Worm (Caenorhabditis elegans) whole organism, L3 larva: ENCODE measurements around the gene vha-17.
A peak's percentile ranks its signal among the peaks of the same experiment; 100 is the strongest.

Source experiments
- ZK546.5 ChIP-seq: sonication (generic microtip); optimal IDR thresholded peaks from 2 replicates; lab custom pipeline; 2017; ENCODE audit warnings: missing biosample characterization, missing genetic modification characterization
- aly-2 ChIP-seq: fragments of 150-350 bp; optimal IDR thresholded peaks from 2 replicates; lab custom pipeline; 2014; ENCODE audit warnings: missing biosample characterization, missing genetic modification characterization
- ceh-28 ChIP-seq: fragments of 150-350 bp; optimal IDR thresholded peaks from 2 replicates; lab custom pipeline; 2014; ENCODE audit warnings: missing biosample characterization, missing genetic modification reagents, missing genetic modification characterization
- ceh-9 ChIP-seq: sonication (generic microtip); optimal IDR thresholded peaks from 2 replicates; lab custom pipeline; 2018; ENCODE audit warnings: missing biosample characterization, missing genetic modification characterization
- egl-27 ChIP-seq: sonication (generic microtip); optimal IDR thresholded peaks from 4 replicates; lab custom pipeline; 2017; ENCODE audit warnings: missing biosample characterization, missing genetic modification reagents, missing genetic modification characterization
- egl-5 ChIP-seq: fragments of 150-350 bp; optimal IDR thresholded peaks from 2 replicates; lab custom pipeline; 2017; ENCODE audit warnings: missing biosample characterization, missing genetic modification reagents, missing genetic modification characterization, inconsistent platforms
- elt-1 ChIP-seq: fragments of 150-350 bp; optimal IDR thresholded peaks from 2 replicates; lab custom pipeline; 2014; ENCODE audit warnings: missing biosample characterization, missing genetic modification characterization
- elt-2 ChIP-seq: sonication (generic microtip); optimal IDR thresholded peaks from 2 replicates; lab custom pipeline; 2016; ENCODE audit warnings: missing genetic modification reagents, mild to moderate bottlenecking, missing genetic modification characterization, missing compliant biosample characterization
- eor-1 ChIP-seq, 2 experiments: fragments of 150-350 bp; optimal IDR thresholded peaks; 2 replicates each; lab custom pipeline; 2014 to 2018; ENCODE audit warnings: missing biosample characterization in 2 of 2, missing genetic modification characterization in 2 of 2
- fkh-10 ChIP-seq: sonication (generic microtip); optimal IDR thresholded peaks from 2 replicates; lab custom pipeline; 2017; ENCODE audit warnings: missing biosample characterization, missing genetic modification reagents, missing genetic modification characterization
- fkh-2 ChIP-seq: fragments of 150-350 bp; optimal IDR thresholded peaks from 2 replicates; lab custom pipeline; 2014; ENCODE audit warnings: missing biosample characterization, missing genetic modification reagents, missing genetic modification characterization
- fos-1 ChIP-seq: fragments of 150-350 bp; optimal IDR thresholded peaks from 2 replicates; lab custom pipeline; 2014; ENCODE audit warnings: missing biosample characterization, missing genetic modification characterization
- hmg-11 ChIP-seq: sonication (generic microtip); optimal IDR thresholded peaks from 2 replicates; lab custom pipeline; 2016; ENCODE audit warnings: missing genetic modification characterization, missing compliant biosample characterization
- jun-1 ChIP-seq: fragments of 150-350 bp; optimal IDR thresholded peaks from 2 replicates; lab custom pipeline; 2014; ENCODE audit warnings: missing biosample characterization, missing genetic modification reagents, missing genetic modification characterization
- lin-15B ChIP-seq: fragments of 150-350 bp; optimal IDR thresholded peaks from 2 replicates; lab custom pipeline; 2014; ENCODE audit warnings: missing biosample characterization, missing genetic modification characterization
- lin-39 ChIP-seq: fragments of 150-350 bp; optimal IDR thresholded peaks from 2 replicates; lab custom pipeline; 2018; ENCODE audit warnings: missing biosample characterization, missing genetic modification reagents, missing genetic modification characterization
- mdl-1 ChIP-seq: fragments of 150-350 bp; optimal IDR thresholded peaks from 2 replicates; lab custom pipeline; 2014; ENCODE audit warnings: missing biosample characterization, missing genetic modification characterization
- mml-1 ChIP-seq: fragments of 150-350 bp; sonication (generic microtip); optimal IDR thresholded peaks from 3 replicates; lab custom pipeline; 2014; ENCODE audit warnings: missing biosample characterization, missing genetic modification characterization
- nhr-11 ChIP-seq: fragments of 150-350 bp; optimal IDR thresholded peaks from 2 replicates; lab custom pipeline; 2014; ENCODE audit warnings: missing biosample characterization, missing genetic modification characterization
- nhr-12 ChIP-seq: fragments of 150-350 bp; optimal IDR thresholded peaks from 2 replicates; lab custom pipeline; 2014; ENCODE audit warnings: missing biosample characterization, missing genetic modification characterization
- nhr-23 ChIP-seq: fragments of 150-350 bp; optimal IDR thresholded peaks from 2 replicates; lab custom pipeline; 2014; ENCODE audit warnings: missing biosample characterization, missing genetic modification reagents, missing genetic modification characterization
- nhr-28 ChIP-seq: fragments of 150-350 bp; optimal IDR thresholded peaks from 2 replicates; lab custom pipeline; 2014; ENCODE audit warnings: missing biosample characterization, missing genetic modification characterization
- nhr-43 ChIP-seq: sonication (generic microtip); optimal IDR thresholded peaks from 2 replicates; lab custom pipeline; 2016; ENCODE audit warnings: mild to moderate bottlenecking, missing genetic modification characterization, missing compliant biosample characterization; ENCODE audit not compliant: poor library complexity, severe bottlenecking
- nhr-67 ChIP-seq: fragments of 150-350 bp; optimal IDR thresholded peaks from 2 replicates; lab custom pipeline; 2014; ENCODE audit warnings: missing biosample characterization, missing genetic modification characterization
- nhr-77 ChIP-seq: fragments of 150-350 bp; optimal IDR thresholded peaks from 2 replicates; lab custom pipeline; 2014; ENCODE audit warnings: missing biosample characterization, missing genetic modification characterization
- pha-4 ChIP-seq: fragments of 150-350 bp; optimal IDR thresholded peaks from 2 replicates; lab custom pipeline; 2014; ENCODE audit warnings: missing biosample characterization, missing genetic modification reagents, missing genetic modification characterization
- pqm-1 ChIP-seq: fragments of 150-350 bp; optimal IDR thresholded peaks from 2 replicates; lab custom pipeline; 2017; ENCODE audit warnings: missing biosample characterization, missing genetic modification characterization, inconsistent platforms
- sea-2 ChIP-seq: fragments of 150-350 bp; sonication (generic microtip); optimal IDR thresholded peaks from 4 replicates; lab custom pipeline; 2014; ENCODE audit warnings: missing biosample characterization, missing genetic modification reagents, missing genetic modification characterization
- snpc-4 ChIP-seq: fragments of 150-350 bp; optimal IDR thresholded peaks from 2 replicates; lab custom pipeline; 2014; ENCODE audit warnings: missing biosample characterization, missing genetic modification characterization
- tbx-2 ChIP-seq: sonication (generic microtip); optimal IDR thresholded peaks from 2 replicates; lab custom pipeline; 2016; ENCODE audit warnings: mild to moderate bottlenecking, missing genetic modification characterization, missing compliant biosample characterization
- unc-39 ChIP-seq: sonication (generic microtip); optimal IDR thresholded peaks from 4 replicates; lab custom pipeline; 2017; ENCODE audit warnings: missing biosample characterization, missing genetic modification characterization
- unc-62 ChIP-seq: fragments of 150-350 bp; sonication (generic microtip); optimal IDR thresholded peaks from 4 replicates; lab custom pipeline; 2014; ENCODE audit warnings: missing biosample characterization, missing genetic modification reagents, missing genetic modification characterization
- zag-1 ChIP-seq: fragments of 150-350 bp; optimal IDR thresholded peaks from 2 replicates; lab custom pipeline; 2014; ENCODE audit warnings: missing biosample characterization, missing genetic modification characterization
- ztf-11 ChIP-seq: fragments of 150-350 bp; optimal IDR thresholded peaks from 2 replicates; lab custom pipeline; 2014; ENCODE audit warnings: missing biosample characterization, missing genetic modification characterization
- ztf-4 ChIP-seq: fragments of 150-350 bp; optimal IDR thresholded peaks from 2 replicates; lab custom pipeline; 2014; ENCODE audit warnings: missing biosample characterization, missing genetic modification characterization

Gene vha-17

ce11 chrIV:9343102-9343599 is 21.6 kb downstream of the vha-17 start, which contains the start of gene pigc-1:
Gene pigc-1 (minus strand): TSS chrIV:9343152.
- peak; percentile 80 for TF ChIP-seq pha-4 (tag; lab: Kevin White, UChicago)
- TF ChIP-seq aly-2 (tag; lab: Kevin White, UChicago) = no peak

DNA sequence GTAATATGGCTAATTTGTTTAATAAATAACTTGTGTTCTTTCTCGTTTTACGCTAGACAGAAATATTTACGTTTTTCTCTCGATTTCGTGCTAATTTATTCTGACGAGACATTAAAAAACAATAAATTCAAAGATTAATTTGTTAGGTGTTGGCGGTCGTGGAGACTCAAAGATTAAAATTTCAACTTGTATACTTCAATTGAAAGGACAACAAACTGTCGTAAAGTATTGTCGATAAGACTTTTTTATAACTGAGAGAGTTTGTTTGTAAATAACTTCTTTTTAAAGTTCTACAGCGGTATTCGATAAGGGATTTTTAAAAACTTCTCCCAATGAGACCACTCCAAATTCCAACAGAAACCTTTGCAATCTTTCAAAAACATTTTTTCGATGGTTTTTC is 32.1 kb downstream of the vha-17 start:
- TF ChIP-seq pqm-1 (tag; lab: Kevin White, UChicago) (no peak), nhr-23 (tag; lab: Kevin White, UChicago) (no peak), hmg-11 (no peak), ZK546.5 (tag; lab: Kevin White, UChicago) (no peak), fkh-2 (no peak), zag-1 (no peak), ceh-28 (tag; lab: Kevin White, UChicago) (no peak), nhr-28 (tag; lab: Kevin White, UChicago) (no peak), mml-1 (no peak), elt-1 (no peak), eor-1 (tag; optimal IDR thresholded peaks at IDR 0.05; lab: Kevin White, UChicago) (no peak), nhr-77 (tag; lab: Kevin White, UChicago) (no peak), ztf-11 (tag; lab: Kevin White, UChicago) (no peak), nhr-67 (no peak), mdl-1 (no peak)

DNA sequence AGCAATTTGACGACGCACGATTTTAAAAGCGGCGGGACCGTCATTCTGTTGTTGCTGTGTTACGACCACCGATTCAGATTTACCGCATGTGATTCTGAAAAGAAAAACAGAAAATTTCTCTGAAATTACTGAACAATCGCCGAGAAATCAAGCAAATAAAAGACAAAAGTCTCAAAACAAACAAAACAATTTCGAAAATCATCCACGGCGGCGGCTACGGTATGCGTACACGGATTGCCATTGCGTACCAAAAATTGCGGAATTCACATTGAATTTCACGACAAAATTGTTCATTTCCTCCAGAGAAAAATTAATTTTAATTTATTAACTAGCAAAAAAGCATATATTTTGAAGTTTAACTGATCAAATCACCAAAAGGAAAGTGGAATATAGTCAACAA is 44.8 kb downstream of the vha-17 start, which contains the start of gene pezo-1:
TSS of gene pezo-1 (minus strand) at position 101 of the 400 bp plus-strand sequence.
- TF ChIP-seq pqm-1 (tag; lab: Kevin White, UChicago) (no peak), nhr-43 (tag; lab: Kevin White, UChicago) (no peak), sea-2 (GFP tag; lab: Kevin White, UChicago) (no peak), jun-1 (tag; lab: Kevin White, UChicago) (no peak), ztf-4 (no peak), egl-27 (no peak), mdl-1 (no peak), nhr-77 (tag; lab: Kevin White, UChicago) (no peak), ceh-9 (tag; lab: Kevin White, UChicago) (no peak), elt-2 (tag; lab: Kevin White, UChicago) (no peak), ZK546.5 (tag; lab: Kevin White, UChicago) (no peak), egl-5 (tag; lab: Kevin White, UChicago) (no peak), ceh-28 (tag; lab: Kevin White, UChicago) (no peak), nhr-67 (no peak), snpc-4 (tag; lab: Kevin White, UChicago) (no peak)

DNA sequence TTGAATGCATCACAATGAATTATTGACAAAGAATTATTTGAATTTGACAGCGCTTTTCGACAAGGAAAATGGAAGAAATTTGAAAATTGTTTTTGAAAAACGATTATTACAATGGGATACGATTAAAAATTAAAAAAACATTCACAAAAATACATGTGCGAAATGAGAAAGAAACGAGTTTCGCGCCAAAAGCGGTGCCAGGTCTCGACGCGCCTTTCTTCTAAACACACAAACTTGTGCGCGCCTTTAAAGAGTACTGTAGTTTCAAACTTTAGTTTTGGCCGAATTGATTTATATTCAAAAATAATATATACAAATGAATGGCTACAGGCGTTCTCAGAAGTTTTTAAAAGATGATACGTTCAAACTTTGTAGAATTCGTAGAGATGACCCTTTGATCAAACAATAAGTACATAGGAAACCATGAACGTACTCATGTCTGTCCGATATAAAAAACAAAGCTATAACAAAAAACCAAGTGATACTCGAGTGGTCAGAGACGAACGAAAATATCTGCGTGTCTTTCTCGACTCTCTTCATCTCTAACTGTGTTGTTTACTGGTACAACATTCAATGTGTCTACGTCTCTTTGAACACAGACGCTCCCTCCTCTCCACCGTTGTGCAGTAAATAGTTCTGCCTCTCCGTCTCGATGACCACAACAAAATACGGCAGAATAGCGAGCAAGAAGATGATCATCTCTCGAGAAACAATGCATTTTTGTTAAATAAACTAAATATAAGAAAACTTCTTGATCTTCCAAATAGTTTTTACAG is 46.4 kb downstream of the vha-17 start:
- peak; percentile 21 for TF ChIP-seq snpc-4 (tag; lab: Kevin White, UChicago)
- peak; percentile 31 for TF ChIP-seq pqm-1 (tag; lab: Kevin White, UChicago)
- TF ChIP-seq jun-1 (tag; lab: Kevin White, UChicago) = no peak
- peak; percentile 90 for TF ChIP-seq pha-4 (tag; lab: Kevin White, UChicago)
- TF ChIP-seq elt-2 (tag; lab: Kevin White, UChicago) = no peak
- TF ChIP-seq unc-39 = no peak

DNA sequence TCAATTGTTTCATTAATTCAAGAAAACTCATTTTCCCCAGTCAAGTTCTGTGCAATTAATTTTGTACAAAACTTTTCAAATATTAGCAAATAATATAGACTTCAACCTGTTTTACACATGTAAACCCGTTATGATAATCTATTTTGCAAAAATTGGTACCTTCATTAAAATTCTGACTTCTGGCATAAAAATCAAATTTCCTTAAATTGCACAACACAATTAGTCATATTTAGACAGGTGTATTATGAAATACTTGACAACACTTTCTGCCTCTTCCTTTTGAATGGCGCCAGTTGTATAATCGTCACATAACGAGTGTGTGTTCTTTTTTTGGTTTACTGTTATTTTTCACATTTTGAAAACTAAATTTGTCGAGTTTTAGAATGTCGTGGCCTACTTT is 49.5 kb downstream of the vha-17 start, which contains the start of gene fbxc-58:
TSS of gene fbxc-58 (plus strand) at position 383 of the 400 bp plus-strand sequence.
- TF ChIP-seq egl-5 (tag; lab: Kevin White, UChicago) (no peak), ztf-4 (no peak), nhr-23 (tag; lab: Kevin White, UChicago) (no peak), nhr-28 (tag; lab: Kevin White, UChicago) (no peak), fkh-10 (GFP tag; lab: Kevin White, UChicago) (no peak), lin-39 (tag; lab: Kevin White, UChicago) (no peak), ztf-11 (tag; lab: Kevin White, UChicago) (no peak), unc-62 (GFP tag; lab: Kevin White, UChicago) (no peak), fos-1 (tag; lab: Kevin White, UChicago) (no peak), nhr-12 (tag; lab: Kevin White, UChicago) (no peak), elt-2 (tag; lab: Kevin White, UChicago) (no peak), eor-1 (tag; optimal IDR thresholded peaks at IDR 0.05; lab: Kevin White, UChicago) (no peak), tbx-2 (no peak), ceh-28 (tag; lab: Kevin White, UChicago) (no peak), nhr-11 (tag; lab: Kevin White, UChicago) (no peak), hmg-11 (no peak), lin-15B (tag; lab: Kevin White, UChicago) (no peak)
